Worm (Caenorhabditis elegans): ENCODE measurements around the gene C48B4.3.

ce11 chrIII:9629054-9629453 lies 46.9 kb upstream of the C48B4.3 start, which contains the start of gene tbg-1:
- no peak for TF ChIP-seq lin-13 (GFP tag; optimal IDR thresholded peaks at IDR 0.05)
- no peak for TF ChIP-seq nhr-23 (tag; optimal IDR thresholded peaks at IDR 0.05)
- no peak for TF ChIP-seq blmp-1 (tag; optimal IDR thresholded peaks at IDR 0.05; ENCODE audit: insufficient read depth)
